Worm (Caenorhabditis elegans) whole organism, mixed stage, embryonic: ENCODE results near the gene eif-2A.

Experiments used
- M03D4.4 ChIP-seq: sonication (generic microtip); optimal IDR thresholded peaks from 2 replicates; lab custom pipeline; 2017; ENCODE audit warnings: mild to moderate bottlenecking, missing genetic modification characterization, missing compliant biosample characterization
- bed-3 ChIP-seq: fragments of 200-800 bp; sonication (Bioruptor generic); optimal IDR thresholded peaks from 3 replicates; lab custom pipeline; 2018; ENCODE audit warnings: mild to moderate bottlenecking, missing genetic modification characterization, moderate library complexity, missing compliant biosample characterization
- blmp-1 ChIP-seq: fragments of 150-350 bp; optimal IDR thresholded peaks from 2 replicates; lab custom pipeline; 2014; ENCODE audit warnings: missing biosample characterization, missing genetic modification characterization
- ceh-39 ChIP-seq: fragments of 150-350 bp; optimal IDR thresholded peaks from 2 replicates; lab custom pipeline; 2014; ENCODE audit warnings: missing biosample characterization, missing genetic modification characterization
- ceh-43 ChIP-seq: fragments of 200-800 bp; sonication (Bioruptor generic); optimal IDR thresholded peaks from 2 replicates; lab custom pipeline; 2018; ENCODE audit warnings: mild to moderate bottlenecking, missing genetic modification characterization, moderate library complexity, missing compliant biosample characterization
- ceh-83 ChIP-seq: fragments of 200-800 bp; sonication (Bioruptor generic); optimal IDR thresholded peaks from 2 replicates; lab custom pipeline; 2018; ENCODE audit warnings: mild to moderate bottlenecking, missing genetic modification characterization, missing compliant biosample characterization
- ces-1 ChIP-seq: fragments of 150-350 bp; optimal IDR thresholded peaks from 2 replicates; lab custom pipeline; 2014; ENCODE audit warnings: missing biosample characterization, missing genetic modification reagents, missing genetic modification characterization
- cnd-1 ChIP-seq: fragments of 200-800 bp; sonication (Bioruptor generic); optimal IDR thresholded peaks from 2 replicates; lab custom pipeline; 2018; ENCODE audit warnings: mild to moderate bottlenecking, missing genetic modification characterization, missing compliant biosample characterization
- drap-1 ChIP-seq: fragments of 200-800 bp; sonication (Bioruptor generic); optimal IDR thresholded peaks from 3 replicates; lab custom pipeline; 2018; ENCODE audit warnings: mild to moderate bottlenecking, missing genetic modification characterization, missing compliant biosample characterization
- elt-1 ChIP-seq: sonication (generic microtip); optimal IDR thresholded peaks from 2 replicates; lab custom pipeline; 2017; ENCODE audit warnings: missing genetic modification characterization, mild to moderate bottlenecking, missing compliant biosample characterization, antibody characterized with exemption, moderate library complexity, borderline replicate concordance; ENCODE audit not compliant: insufficient read depth
- elt-3 ChIP-seq: fragments of 150-350 bp; optimal IDR thresholded peaks from 2 replicates; lab custom pipeline; 2014; ENCODE audit warnings: missing biosample characterization, missing genetic modification characterization
- flh-1 ChIP-seq: fragments of 200-800 bp; sonication (Bioruptor generic); optimal IDR thresholded peaks from 2 replicates; lab custom pipeline; 2018; ENCODE audit warnings: mild to moderate bottlenecking, missing genetic modification characterization, moderate library complexity, missing compliant biosample characterization
- ham-2 ChIP-seq: fragments of 200-800 bp; sonication (Bioruptor generic); optimal IDR thresholded peaks from 2 replicates; lab custom pipeline; 2018; ENCODE audit warnings: mild to moderate bottlenecking, missing genetic modification characterization, missing compliant biosample characterization
- hlh-1 ChIP-seq: fragments of 150-350 bp; optimal IDR thresholded peaks from 2 replicates; lab custom pipeline; 2014; ENCODE audit warnings: missing biosample characterization, missing genetic modification reagents, missing genetic modification characterization
- lin-32 ChIP-seq: fragments of 200-800 bp; sonication (Bioruptor generic); optimal IDR thresholded peaks from 2 replicates; lab custom pipeline; 2018; ENCODE audit warnings: mild to moderate bottlenecking, missing genetic modification characterization, missing compliant biosample characterization
- lsy-2 ChIP-seq: fragments of 150-350 bp; optimal IDR thresholded peaks from 2 replicates; lab custom pipeline; 2014; ENCODE audit warnings: missing biosample characterization, missing genetic modification characterization
- mep-1 ChIP-seq: fragments of 150-350 bp; optimal IDR thresholded peaks from 2 replicates; lab custom pipeline; 2017; ENCODE audit warnings: missing biosample characterization, missing genetic modification reagents, missing genetic modification characterization, inconsistent platforms
- mls-2 ChIP-seq: sonication (generic microtip); optimal IDR thresholded peaks from 2 replicates; lab custom pipeline; 2016; ENCODE audit warnings: mild to moderate bottlenecking, missing genetic modification characterization, moderate library complexity, missing compliant biosample characterization
- nhr-12 ChIP-seq: fragments of 150-350 bp; optimal IDR thresholded peaks from 2 replicates; lab custom pipeline; 2014; ENCODE audit warnings: missing biosample characterization, missing genetic modification characterization
- nhr-237 ChIP-seq: fragments of 150-350 bp; optimal IDR thresholded peaks from 2 replicates; lab custom pipeline; 2014; ENCODE audit warnings: missing biosample characterization, missing genetic modification characterization
- nhr-28 ChIP-seq: fragments of 150-350 bp; optimal IDR thresholded peaks from 2 replicates; lab custom pipeline; 2014; ENCODE audit warnings: missing biosample characterization, missing genetic modification characterization
- pha-4 ChIP-seq: fragments of 150-350 bp; optimal IDR thresholded peaks from 2 replicates; lab custom pipeline; 2018; ENCODE audit warnings: missing biosample characterization, missing genetic modification reagents, missing genetic modification characterization
- sem-2 ChIP-seq: fragments of 200-800 bp; sonication (Bioruptor generic); optimal IDR thresholded peaks from 2 replicates; lab custom pipeline; 2018; ENCODE audit warnings: mild to moderate bottlenecking, missing genetic modification characterization, missing compliant biosample characterization
- snpc-4 ChIP-seq: fragments of 150-350 bp; optimal IDR thresholded peaks from 2 replicates; lab custom pipeline; 2014; ENCODE audit warnings: missing biosample characterization, missing genetic modification characterization
- sptf-1 ChIP-seq: sonication (generic microtip); optimal IDR thresholded peaks from 2 replicates; lab custom pipeline; 2017; ENCODE audit warnings: mild to moderate bottlenecking, missing genetic modification characterization, moderate library complexity, missing compliant biosample characterization
- tbx-8 ChIP-seq: fragments of 200-800 bp; sonication (Bioruptor generic); optimal IDR thresholded peaks from 2 replicates; lab custom pipeline; 2018; ENCODE audit warnings: mild to moderate bottlenecking, missing genetic modification characterization, moderate library complexity, missing compliant biosample characterization
- unc-120 ChIP-seq: sonication (generic microtip); optimal IDR thresholded peaks from 2 replicates; lab custom pipeline; 2017; ENCODE audit warnings: missing genetic modification characterization, missing compliant biosample characterization; ENCODE audit not compliant: poor library complexity, severe bottlenecking
- unc-39 ChIP-seq: fragments of 150-350 bp; optimal IDR thresholded peaks from 2 replicates; lab custom pipeline; 2014; ENCODE audit warnings: missing biosample characterization, missing genetic modification characterization
- zip-8 ChIP-seq: fragments of 150-350 bp; optimal IDR thresholded peaks from 2 replicates; lab custom pipeline; 2014; ENCODE audit warnings: missing biosample characterization, missing genetic modification characterization
- ztf-11 ChIP-seq: fragments of 150-350 bp; optimal IDR thresholded peaks from 2 replicates; lab custom pipeline; 2014; ENCODE audit warnings: missing biosample characterization, missing genetic modification characterization

eif-2A gene

DNA sequence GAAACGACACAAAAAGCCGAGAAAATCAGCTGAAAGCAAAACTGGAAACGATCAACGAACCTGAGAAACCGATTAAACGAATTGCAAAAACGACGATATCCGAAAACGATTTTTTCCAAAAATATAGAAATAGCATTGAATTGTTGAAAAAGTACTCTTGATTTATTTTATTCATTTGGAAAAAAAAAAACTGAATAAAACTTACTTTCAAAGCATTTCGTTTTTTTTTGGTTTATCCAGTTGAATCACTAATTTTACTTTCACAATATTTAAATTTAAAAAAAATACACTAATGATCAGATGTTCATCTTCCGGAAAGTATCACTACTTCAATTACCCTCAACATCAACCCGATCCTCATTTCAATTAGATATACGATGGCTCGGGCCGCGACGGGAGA, 20.0 kb upstream of the eif-2A start, which contains the start of gene T09F3.5:
Gene T09F3.5 (plus strand): TSS at position 301 of the 400 bp plus-strand sequence.
- TF ChIP-seq nhr-12 (tag; lab: Kevin White, UChicago) (no peak), hlh-1 (tag; lab: Kevin White, UChicago) (no peak), ceh-83 (GFP tag; lab: Kevin White, UChicago) (no peak)

DNA sequence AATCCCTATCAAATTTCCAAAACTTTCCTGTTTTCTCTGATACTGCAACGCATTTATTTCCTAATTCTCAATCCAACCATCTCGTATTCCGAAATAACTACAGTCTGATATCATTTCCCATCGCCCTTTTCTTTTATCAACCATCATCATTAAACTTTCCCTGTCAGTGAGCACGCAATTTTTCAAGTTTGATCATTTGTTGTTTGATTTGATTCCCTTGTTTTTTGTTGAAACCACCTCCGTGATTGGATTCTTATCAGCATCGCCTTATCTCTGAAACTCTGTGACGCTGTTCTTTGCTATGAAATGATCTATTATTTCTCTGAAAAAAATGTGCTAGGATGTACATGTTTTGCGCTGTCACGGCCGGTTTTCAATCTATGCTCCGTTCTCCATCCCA, 13.6 kb upstream of the eif-2A start:
- no peak for TF ChIP-seq lin-32 (GFP tag; lab: Kevin White, UChicago)
- no peak for TF ChIP-seq nhr-12 (tag; lab: Kevin White, UChicago)
- TF ChIP-seq ham-2: no peak
- no peak for TF ChIP-seq bed-3 (GFP tag; lab: Kevin White, UChicago)
- TF ChIP-seq nhr-237 (tag; lab: Kevin White, UChicago): no peak
- TF ChIP-seq unc-120 (tag; lab: Kevin White, UChicago): no peak
- TF ChIP-seq ceh-39 (tag; lab: Kevin White, UChicago): no peak
- no peak for TF ChIP-seq blmp-1 (tag; lab: Kevin White, UChicago)
- no peak for TF ChIP-seq ztf-11 (tag; lab: Kevin White, UChicago)
- no peak for TF ChIP-seq sem-2
- TF ChIP-seq elt-1: no peak
- TF ChIP-seq mls-2: no peak
- no peak for TF ChIP-seq hlh-1 (tag; lab: Kevin White, UChicago)
- TF ChIP-seq nhr-28 (tag; lab: Kevin White, UChicago): no peak

DNA sequence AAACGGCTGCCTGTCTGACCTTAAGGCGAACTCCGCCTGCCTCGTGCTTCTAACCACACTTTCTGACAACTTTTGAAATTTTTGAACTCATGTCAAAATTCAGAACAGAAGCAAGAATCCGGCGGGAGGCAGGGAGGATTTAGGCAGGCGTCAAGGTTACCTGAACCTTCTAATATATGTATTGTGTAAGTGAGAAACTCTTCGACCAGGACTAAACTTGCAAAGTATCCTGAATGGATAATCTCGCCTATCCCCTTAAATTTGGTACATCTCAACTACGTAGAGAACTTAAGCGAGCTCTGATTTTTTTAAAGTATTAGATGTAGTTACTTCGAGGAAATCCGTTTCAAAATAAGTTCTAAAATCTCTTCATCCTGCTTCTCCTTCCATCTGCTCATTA, 5.6 kb upstream of the eif-2A start, which contains the start of gene E04D5.5:
Gene E04D5.5 (plus strand): TSS at position 301 of the 400 bp plus-strand sequence.
- TF ChIP-seq lin-32 (GFP tag; lab: Kevin White, UChicago) (no peak), ham-2 (no peak), zip-8 (tag; lab: Kevin White, UChicago) (no peak), mep-1 (no peak), sptf-1 (tag; lab: Kevin White, UChicago) (no peak), bed-3 (GFP tag; lab: Kevin White, UChicago) (no peak), ceh-43 (no peak)

DNA sequence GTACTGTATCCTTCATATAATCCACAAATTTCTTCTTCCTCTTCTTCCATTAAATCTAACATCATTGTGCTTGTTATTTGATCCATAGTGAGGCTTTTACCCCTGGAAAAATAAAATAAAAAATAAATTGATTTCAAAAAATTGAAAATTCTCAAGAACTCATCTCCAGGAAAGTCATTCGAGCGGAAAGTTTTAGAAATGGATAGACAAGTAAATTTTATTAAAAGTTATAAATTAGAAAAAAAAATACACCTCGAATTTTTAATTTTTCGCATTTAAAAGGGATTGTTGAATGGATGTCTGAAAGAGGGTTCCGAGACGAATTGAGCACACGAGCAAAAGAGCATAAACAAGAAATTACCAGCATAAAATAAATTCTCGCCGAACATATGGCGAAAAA, 5.3 kb downstream of the eif-2A start, which contains the start of gene frpr-21:
Gene frpr-21 (minus strand): TSS at position 101 of the 400 bp plus-strand sequence.
- no peak for TF ChIP-seq tbx-8 (GFP tag; lab: Kevin White, UChicago)
- TF ChIP-seq cnd-1 (tag; lab: Kevin White, UChicago): no peak
- no peak for TF ChIP-seq snpc-4 (tag; lab: Kevin White, UChicago)
- no peak for TF ChIP-seq nhr-237 (tag; lab: Kevin White, UChicago)
- TF ChIP-seq drap-1 (GFP tag; lab: Kevin White, UChicago): no peak
- TF ChIP-seq ceh-39 (tag; lab: Kevin White, UChicago): no peak
- no peak for TF ChIP-seq ceh-43
- TF ChIP-seq mls-2: no peak
- TF ChIP-seq blmp-1 (tag; lab: Kevin White, UChicago): no peak
- TF ChIP-seq M03D4.4: no peak
- TF ChIP-seq nhr-28 (tag; lab: Kevin White, UChicago): no peak
- no peak for TF ChIP-seq unc-120 (tag; lab: Kevin White, UChicago)

DNA sequence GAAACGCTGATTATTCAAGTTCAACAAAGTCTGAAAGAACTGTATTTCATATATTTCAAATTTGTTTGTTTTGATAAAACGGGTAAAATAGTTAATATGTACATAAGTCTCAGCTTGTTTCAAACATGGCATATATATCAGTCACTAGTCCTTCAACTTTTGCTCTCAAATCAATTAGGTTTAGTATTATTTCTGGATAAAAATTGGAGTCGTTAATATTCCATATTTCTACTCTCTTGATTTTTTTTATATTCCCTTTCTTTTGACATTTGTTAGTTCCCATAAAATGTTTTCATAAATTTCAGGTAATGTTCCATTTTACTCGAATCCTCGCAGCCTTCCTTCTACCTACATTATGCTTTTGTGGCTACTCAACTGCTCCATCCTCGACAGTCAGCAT, 19.2 kb downstream of the eif-2A start, which contains the start of gene cut-4:
Gene cut-4 (plus strand): TSS at position 301 of the 400 bp plus-strand sequence.
- TF ChIP-seq mep-1 (no peak), lsy-2 (tag; lab: Kevin White, UChicago) (no peak), blmp-1 (tag; lab: Kevin White, UChicago) (no peak), ceh-39 (tag; lab: Kevin White, UChicago) (no peak), elt-1 (no peak), bed-3 (GFP tag; lab: Kevin White, UChicago) (no peak), M03D4.4 (no peak), unc-39 (tag; lab: Kevin White, UChicago) (no peak), ceh-43 (no peak), flh-1 (GFP tag; lab: Kevin White, UChicago) (no peak), snpc-4 (tag; lab: Kevin White, UChicago) (no peak), tbx-8 (GFP tag; lab: Kevin White, UChicago) (no peak), hlh-1 (tag; lab: Kevin White, UChicago) (no peak), ces-1 (GFP tag; lab: Kevin White, UChicago) (no peak), zip-8 (tag; lab: Kevin White, UChicago) (no peak), ham-2 (no peak), elt-3 (tag; lab: Kevin White, UChicago) (no peak), pha-4 (no peak)
